Fruit fly (Drosophila melanogaster): ENCODE results near the gene MFS3.

Gene MFS3

dm6 chr2L:1118880-1119809, 23.9 kb upstream of the MFS3 start (continued):
- TF ChIP-seq Aef1 (GFP tag; IDR thresholded peaks at IDR 0.05) (peak; percentile 69), row (GFP tag; IDR thresholded peaks at IDR 0.05) (peak; percentile 98), PHDP (tag; optimal IDR thresholded peaks at IDR 0.05) (peak; percentile 81), CG33557 (GFP tag; optimal IDR thresholded peaks at IDR 0.05) (no peak), Bteb2 (GFP tag; optimal IDR thresholded peaks at IDR 0.05) (peak; percentile 76), Opbp (GFP tag; IDR thresholded peaks at IDR 0.05; ENCODE audit: partially characterized antibody) (peak; percentile 40; the same call in 1 of the 3 replicates), CG12744 (GFP tag; optimal IDR thresholded peaks at IDR 0.05) (peak; percentile 28), CG15696 (tag; optimal IDR thresholded peaks at IDR 0.05) (no peak), sug (tag; optimal IDR thresholded peaks at IDR 0.05) (peak; percentile 67), lilli (GFP tag; optimal IDR thresholded peaks at IDR 0.05) (peak; percentile 85), CG15269 (tag; optimal IDR thresholded peaks at IDR 0.05) (peak; percentile 76), CG10462 (GFP tag; optimal IDR thresholded peaks at IDR 0.05) (peak; percentile 26), p53 (GFP tag; optimal IDR thresholded peaks at IDR 0.05) (no peak), HLHmδ (GFP tag; optimal IDR thresholded peaks at IDR 0.05) (peak; percentile 33), NfI (GFP tag; optimal IDR thresholded peaks at IDR 0.05) (peak; percentile 55), odd (GFP tag; optimal IDR thresholded peaks at IDR 0.05) (peak; percentile 26), cwo (GFP tag; optimal IDR thresholded peaks at IDR 0.05) (peak; percentile 85), Atf3 (GFP tag; optimal IDR thresholded peaks at IDR 0.05) (peak; percentile 41), HLH4C (GFP tag; IDR thresholded peaks at IDR 0.05; ENCODE audit: partially characterized antibody) (peak; percentile 37; the same call in 2 of the 3 replicates), HHEX (GFP tag; optimal IDR thresholded peaks at IDR 0.05) (peak; percentile 65), CG1792 (GFP tag; optimal IDR thresholded peaks at IDR 0.05) (peak; percentile 9), slbo (GFP tag; IDR thresholded peaks at IDR 0.05) (peak; percentile 86), Bdp1 (GFP tag; optimal IDR thresholded peaks at IDR 0.05) (peak; percentile 62), CG11695 (GFP tag; IDR thresholded peaks at IDR 0.05) (peak; percentile 77; the same call in 2 of the 3 replicates), Oaz (GFP tag; IDR thresholded peaks at IDR 0.05) (peak; percentile 61), Drgx (GFP tag; IDR thresholded peaks at IDR 0.05) (peak; percentile 82), CG10321 (GFP tag; IDR thresholded peaks at IDR 0.05) (no peak), Chrac-16 (GFP tag; optimal IDR thresholded peaks at IDR 0.05) (peak; percentile 67), CG15011 (GFP tag; optimal IDR thresholded peaks at IDR 0.05) (peak; percentile 50), Xrp1 (GFP tag; IDR thresholded peaks at IDR 0.05) (peak; percentile 75), cg (GFP tag; optimal IDR thresholded peaks at IDR 0.05) (peak; percentile 14), ssp (GFP tag; IDR thresholded peaks at IDR 0.05) (peak; percentile 60), CG9437 (GFP tag; optimal IDR thresholded peaks at IDR 0.05) (peak; percentile 55), bab2 (GFP tag; optimal IDR thresholded peaks at IDR 0.05) (peak; percentile 51), CG18619 (GFP tag; optimal IDR thresholded peaks at IDR 0.05) (peak; percentile 79), ase (GFP tag; IDR thresholded peaks at IDR 0.05) (peak; percentile 55; the same call in 1 of the 3 replicates), CG3407 (GFP tag; optimal IDR thresholded peaks at IDR 0.05) (peak; percentile 21), CG2199 (GFP tag; IDR thresholded peaks at IDR 0.05) (no peak), sr (GFP tag; IDR thresholded peaks at IDR 0.05) (peak; percentile 48; the same call in 1 of the 3 replicates), cato (GFP tag; optimal IDR thresholded peaks at IDR 0.05; ENCODE audit: borderline replicate concordance) (peak; percentile 24), fru (optimal IDR thresholded peaks at IDR 0.05) (peak; percentile 50), jumu (GFP tag; optimal IDR thresholded peaks at IDR 0.05) (peak; percentile 77), CG17385 (GFP tag; optimal IDR thresholded peaks at IDR 0.05) (peak; percentile 54), CG3281 (GFP tag; optimal IDR thresholded peaks at IDR 0.05) (peak; percentile 69), CG11398 (GFP tag; optimal IDR thresholded peaks at IDR 0.05) (no peak), CG12104 (GFP tag; optimal IDR thresholded peaks at IDR 0.05) (peak; percentile 47), lola (GFP tag; optimal IDR thresholded peaks at IDR 0.05) (peak in 1 of 3 experiments; percentile 48), repo (GFP tag; optimal IDR thresholded peaks at IDR 0.05) (peak; percentile 13)
